Worm (Caenorhabditis elegans) whole organism, late embryonic: ENCODE measurements around the gene F11G11.14.

Experiments used
- K02D7.2 ChIP-seq: sonication (generic microtip); optimal IDR thresholded peaks from 2 replicates; lab custom pipeline; 2017; ENCODE audit warnings: mild to moderate bottlenecking, missing genetic modification characterization, missing compliant biosample characterization
- ceh-19 ChIP-seq: fragments of 200-800 bp; sonication (Bioruptor generic); optimal IDR thresholded peaks from 2 replicates; lab custom pipeline; 2018; ENCODE audit warnings: mild to moderate bottlenecking, missing genetic modification characterization, missing compliant biosample characterization
- ceh-22 ChIP-seq: sonication (generic microtip); optimal IDR thresholded peaks from 2 replicates; lab custom pipeline; 2017; ENCODE audit warnings: missing biosample characterization, missing genetic modification characterization
- ceh-30 ChIP-seq: fragments of 150-350 bp; optimal IDR thresholded peaks from 2 replicates; lab custom pipeline; 2014; ENCODE audit warnings: missing biosample characterization, missing genetic modification characterization
- dmd-4 ChIP-seq: sonication (generic microtip); optimal IDR thresholded peaks from 2 replicates; lab custom pipeline; 2016; ENCODE audit warnings: borderline replicate concordance, missing genetic modification characterization, missing compliant biosample characterization
- fkh-10 ChIP-seq: fragments of 150-350 bp; optimal IDR thresholded peaks from 2 replicates; lab custom pipeline; 2014; ENCODE audit warnings: missing biosample characterization, missing genetic modification reagents, missing genetic modification characterization
- hlh-15 ChIP-seq: sonication (generic microtip); optimal IDR thresholded peaks from 2 replicates; lab custom pipeline; 2016; ENCODE audit warnings: missing genetic modification characterization, missing compliant biosample characterization
- lin-11 ChIP-seq: fragments of 200-800 bp; sonication (Bioruptor generic); optimal IDR thresholded peaks from 2 replicates; lab custom pipeline; 2018; ENCODE audit warnings: mild to moderate bottlenecking, missing genetic modification characterization, missing compliant biosample characterization
- nhr-232 ChIP-seq: sonication (generic microtip); optimal IDR thresholded peaks from 2 replicates; lab custom pipeline; 2016; ENCODE audit warnings: missing genetic modification characterization, missing compliant biosample characterization
- pha-2 ChIP-seq: sonication (generic microtip); optimal IDR thresholded peaks from 2 replicates; lab custom pipeline; 2017; ENCODE audit warnings: mild to moderate bottlenecking, missing genetic modification characterization, missing compliant biosample characterization
- pha-4 ChIP-seq: fragments of 150-350 bp; optimal IDR thresholded peaks from 2 replicates; lab custom pipeline; 2018; ENCODE audit warnings: missing biosample characterization, missing genetic modification reagents, missing genetic modification characterization
- unc-86 ChIP-seq: sonication (generic microtip); optimal IDR thresholded peaks from 2 replicates; lab custom pipeline; 2016; ENCODE audit warnings: missing genetic modification characterization, missing compliant biosample characterization

- TF ChIP-seq lin-11 (no peak), ceh-30 (no peak), K02D7.2 (no peak), hlh-15 (tag; lab: Kevin White, UChicago) (no peak), pha-4 (no peak), ceh-22 (no peak), unc-86 (no peak), ceh-19 (GFP tag; lab: Kevin White, UChicago) (no peak), nhr-232 (tag; lab: Kevin White, UChicago) (no peak), dmd-4 (no peak), pha-2 (tag; lab: Kevin White, UChicago) (no peak), fkh-10 (no peak)
Measured at ce11 chrII:4905883-4906282, 42.4 kb downstream of the F11G11.14 start.
